Worm (Caenorhabditis elegans): ENCODE results near the gene sto-1.

DNA sequence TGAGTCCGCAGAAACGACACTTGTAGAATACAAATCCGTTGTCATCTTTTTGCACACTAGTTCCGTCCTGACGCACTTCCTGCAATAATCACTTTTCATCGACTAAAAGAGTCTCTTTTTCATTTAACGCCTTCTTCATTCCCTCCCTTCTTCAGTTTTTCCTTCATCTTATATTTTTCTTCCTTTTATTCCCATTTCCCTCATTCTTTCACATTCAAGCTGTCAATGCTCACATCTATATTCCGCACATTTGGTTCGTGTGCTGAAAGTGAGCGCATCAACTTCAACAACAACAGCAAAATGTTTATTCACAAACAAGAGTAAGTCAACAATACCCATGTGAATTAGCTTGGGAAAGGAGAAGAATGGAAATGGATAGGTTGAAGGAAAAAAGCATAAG lies 9.4 kb downstream of the sto-1 start, which contains the start of gene pcyt-1:
- TF ChIP-seq unc-130 (GFP tag; optimal IDR thresholded peaks at IDR 0.05) (no peak), hmg-1.1 (GFP tag; IDR thresholded peaks at IDR 0.05) (no peak), ztf-11 (tag; optimal IDR thresholded peaks at IDR 0.05) (no peak), pha-4 (GFP tag; IDR thresholded peaks at IDR 0.05) (no peak), pha-4 (tag; optimal IDR thresholded peaks at IDR 0.05) (no peak), mdt-29 (GFP tag; IDR thresholded peaks at IDR 0.05) (no peak), ces-1 (GFP tag; optimal IDR thresholded peaks at IDR 0.05) (no peak), Y105C5A.15 (GFP tag; IDR thresholded peaks at IDR 0.05) (no peak), unc-62 (GFP tag; optimal IDR thresholded peaks at IDR 0.05 in 1 of 2) (no peak), unc-62 (tag; optimal IDR thresholded peaks at IDR 0.05) (no peak)

All from whole organism, L4 larva.